Fruit fly (Drosophila melanogaster) whole organism, embryonic: Measurements from ENCODE around the gene ich.

Source experiments
- Blimp-1 ChIP-seq: fragments of 200-800 bp; sonication (Bioruptor generic); optimal IDR thresholded peaks from 3 replicates; lab custom pipeline; 2018; ENCODE audit warnings: missing biosample characterization, missing genetic modification characterization, mild to moderate bottlenecking, moderate library complexity, missing genetic modification reagents
- CG10979 ChIP-seq: fragments of 200-800 bp; sonication (Bioruptor generic); optimal IDR thresholded peaks from 2 replicates; lab custom pipeline; 2018; ENCODE audit warnings: missing biosample characterization, mild to moderate bottlenecking, missing genetic modification characterization, moderate library complexity
- CG11695 ChIP-seq: fragments of 200-800 bp; sonication (Bioruptor generic); IDR thresholded peaks from 3 replicates; pipeline ENCODE4 v1.3.6; 2022; ENCODE audit warnings: missing biosample characterization, missing genetic modification characterization
- CG12236 ChIP-seq: fragments of 200-800 bp; sonication (Bioruptor generic); optimal IDR thresholded peaks from 2 replicates; lab custom pipeline; 2016; ENCODE audit warnings: missing biosample characterization, missing genetic modification characterization
- CG1233 ChIP-seq: fragments of 200-800 bp; sonication (Bioruptor generic); optimal IDR thresholded peaks from 4 replicates; lab custom pipeline; 2018; ENCODE audit warnings: missing biosample characterization, mild to moderate bottlenecking, missing genetic modification characterization
- CG14965 ChIP-seq: fragments of 200-800 bp; sonication (Bioruptor generic); optimal IDR thresholded peaks from 2 replicates; lab custom pipeline; 2016; ENCODE audit warnings: missing biosample characterization, missing genetic modification characterization, borderline replicate concordance
- CG16813 ChIP-seq: fragments of 200-800 bp; sonication (Bioruptor generic); IDR thresholded peaks from 3 replicates; pipeline ENCODE4 v1.3.6; 2022; ENCODE audit warnings: missing biosample characterization, missing genetic modification characterization; ENCODE audit not compliant: partially characterized antibody
- CG16863 ChIP-seq: fragments of 200-800 bp; sonication (Bioruptor generic); optimal IDR thresholded peaks from 3 replicates; lab custom pipeline; 2016; ENCODE audit warnings: missing biosample characterization, missing genetic modification characterization
- CG17186 ChIP-seq: fragments of 200-800 bp; sonication (Bioruptor generic); optimal IDR thresholded peaks from 3 replicates; lab custom pipeline; 2017; ENCODE audit warnings: missing biosample characterization, missing genetic modification reagents, missing genetic modification characterization
- CG2199 ChIP-seq: fragments of 200-800 bp; sonication (Bioruptor generic); IDR thresholded peaks from 3 replicates; pipeline ENCODE4 v1.3.6; 2022; ENCODE audit warnings: missing biosample characterization, missing genetic modification characterization
- CG32532 ChIP-seq: fragments of 200-800 bp; sonication (Bioruptor generic); IDR thresholded peaks from 2 replicates; pipeline ENCODE4 v1.3.6; 2022; ENCODE audit warnings: missing biosample characterization, missing genetic modification characterization
- CG4404 ChIP-seq: fragments of 200-800 bp; sonication (Bioruptor generic); IDR thresholded peaks from 2 replicates; pipeline ENCODE4 v1.3.6; 2022; ENCODE audit warnings: missing biosample characterization, missing genetic modification characterization
- CG4730 ChIP-seq: fragments of 200-800 bp; sonication (Bioruptor generic); IDR thresholded peaks from 2 replicates; pipeline ENCODE4 v1.3.6; 2022; ENCODE audit warnings: missing biosample characterization, missing genetic modification characterization
- CG5953 ChIP-seq: fragments of 200-800 bp; sonication (Bioruptor generic); IDR thresholded peaks from 2 replicates; pipeline ENCODE4 v1.3.6; 2022; ENCODE audit warnings: missing biosample characterization, missing genetic modification characterization
- D ChIP-seq, 2 experiments: fragments of 200-800 bp in 1 of 2; fragments of >200 bp in 1 of 2; sonication (Bioruptor generic) in 1 of 2; optimal IDR thresholded peaks; 2 replicates in 1 of 2; 3 replicates in 1 of 2; lab custom pipeline; 2017; ENCODE audit warnings: mild to moderate bottlenecking in 1 of 2, missing biosample characterization in 1 of 2, missing genetic modification characterization in 1 of 2, missing genetic modification reagents in 1 of 2
- D19A ChIP-seq: fragments of 200-800 bp; optimal IDR thresholded peaks from 3 replicates; lab custom pipeline; 2019; ENCODE audit warnings: missing biosample characterization, mild to moderate bottlenecking, missing genetic modification characterization, moderate library complexity
- Drgx ChIP-seq: fragments of 200-800 bp; sonication (Bioruptor generic); IDR thresholded peaks from 2 replicates; pipeline ENCODE4 v1.3.6; 2022; ENCODE audit warnings: missing biosample characterization, missing genetic modification characterization
- ERR ChIP-seq: fragments of 200-800 bp; sonication (Bioruptor generic); optimal IDR thresholded peaks from 2 replicates; lab custom pipeline; 2016; ENCODE audit warnings: missing biosample characterization, missing genetic modification characterization
- Elba2 ChIP-seq: fragments of 200-800 bp; sonication (Bioruptor generic); optimal IDR thresholded peaks from 3 replicates; lab custom pipeline; 2016; ENCODE audit warnings: missing biosample characterization, missing genetic modification characterization
- Fer2 ChIP-seq: fragments of 200-800 bp; sonication (Bioruptor generic); optimal IDR thresholded peaks from 2 replicates; lab custom pipeline; 2018; ENCODE audit warnings: missing biosample characterization, mild to moderate bottlenecking, missing genetic modification characterization, moderate library complexity
- HLH54F ChIP-seq: fragments of 200-800 bp; sonication (Bioruptor generic); optimal IDR thresholded peaks from 3 replicates; lab custom pipeline; 2016; ENCODE audit warnings: missing biosample characterization, missing genetic modification characterization
- Hr39 ChIP-seq: fragments of >200 bp; optimal IDR thresholded peaks from 2 replicates; lab custom pipeline; 2017
- Hsf ChIP-seq: fragments of 200-800 bp; sonication (Bioruptor generic); optimal IDR thresholded peaks from 3 replicates; lab custom pipeline; 2016; ENCODE audit warnings: missing biosample characterization, missing genetic modification characterization
- Kr ChIP-seq: fragments of 200-800 bp; sonication (Bioruptor generic); optimal IDR thresholded peaks from 2 replicates; lab custom pipeline; 2017; ENCODE audit warnings: missing biosample characterization, mild to moderate bottlenecking, missing genetic modification characterization
- Meics ChIP-seq: fragments of 200-800 bp; sonication (Bioruptor generic); optimal IDR thresholded peaks from 2 replicates; lab custom pipeline; 2017; ENCODE audit warnings: missing biosample characterization, mild to moderate bottlenecking, missing genetic modification characterization
- Neu2 ChIP-seq: fragments of 200-800 bp; sonication (Bioruptor generic); optimal IDR thresholded peaks from 3 replicates; lab custom pipeline; 2016; ENCODE audit warnings: missing biosample characterization, missing genetic modification characterization, borderline replicate concordance
- Oli ChIP-seq: fragments of 200-800 bp; sonication (Bioruptor generic); optimal IDR thresholded peaks from 2 replicates; lab custom pipeline; 2018; ENCODE audit warnings: missing biosample characterization, mild to moderate bottlenecking, missing genetic modification characterization, moderate library complexity
- PHDP ChIP-seq: fragments of 200-800 bp; sonication (Bioruptor generic); optimal IDR thresholded peaks from 3 replicates; lab custom pipeline; 2018; ENCODE audit warnings: missing biosample characterization, mild to moderate bottlenecking, missing genetic modification characterization, moderate library complexity
- Usf ChIP-seq: fragments of 200-800 bp; sonication (Bioruptor generic); optimal IDR thresholded peaks from 2 replicates; lab custom pipeline; 2017; ENCODE audit warnings: missing genotype, missing biosample characterization, missing genetic modification characterization
- Vsx1 ChIP-seq: fragments of 200-800 bp; sonication (Bioruptor generic); optimal IDR thresholded peaks from 2 replicates; lab custom pipeline; 2017; ENCODE audit warnings: missing biosample characterization, mild to moderate bottlenecking, missing genetic modification characterization, missing genetic modification reagents
- YL-1 ChIP-seq: fragments of 200-800 bp; sonication (Bioruptor generic); optimal IDR thresholded peaks from 3 replicates; lab custom pipeline; 2017; ENCODE audit warnings: missing biosample characterization, mild to moderate bottlenecking, missing genetic modification characterization
- abd-A ChIP-seq: fragments of 200-800 bp; sonication (Bioruptor generic); optimal IDR thresholded peaks from 3 replicates; lab custom pipeline; 2019; ENCODE audit warnings: missing biosample characterization, mild to moderate bottlenecking, missing genetic modification characterization, moderate library complexity
- ato ChIP-seq: fragments of 200-800 bp; sonication (Bioruptor generic); IDR thresholded peaks from 2 replicates; pipeline ENCODE4 v1.3.6; 2022; ENCODE audit warnings: missing biosample characterization, missing genetic modification characterization; ENCODE audit not compliant: partially characterized antibody
- bab2 ChIP-seq: fragments of 200-800 bp; sonication (Bioruptor generic); optimal IDR thresholded peaks from 2 replicates; lab custom pipeline; 2016; ENCODE audit warnings: missing biosample characterization, missing genetic modification characterization
- br ChIP-seq: fragments of >200 bp; optimal IDR thresholded peaks from 2 replicates; lab custom pipeline; 2017
- chinmo ChIP-seq: fragments of 200-800 bp; sonication (Bioruptor generic); IDR thresholded peaks from 4 replicates; pipeline ENCODE4 v1.3.6; 2022; ENCODE audit warnings: missing biosample characterization, missing genetic modification characterization; ENCODE audit not compliant: partially characterized antibody
- crc ChIP-seq: fragments of 200-800 bp; sonication (Bioruptor generic); optimal IDR thresholded peaks from 2 replicates; lab custom pipeline; 2016; ENCODE audit warnings: missing biosample characterization, missing genetic modification characterization
- cwo ChIP-seq: fragments of 200-800 bp; sonication (Bioruptor generic); optimal IDR thresholded peaks from 3 replicates; lab custom pipeline; 2017; ENCODE audit warnings: missing biosample characterization, missing genetic modification characterization, mild to moderate bottlenecking, moderate library complexity, missing genetic modification reagents
- dimm ChIP-seq: fragments of 200-800 bp; sonication (Bioruptor generic); IDR thresholded peaks from 2 replicates; pipeline ENCODE4 v1.3.6; 2022; ENCODE audit warnings: missing biosample characterization, missing genetic modification characterization
- en ChIP-seq: fragments of 200-800 bp; sonication (Bioruptor generic); optimal IDR thresholded peaks from 2 replicates; lab custom pipeline; 2016; ENCODE audit warnings: missing biosample characterization, missing genetic modification characterization
- eyg ChIP-seq: fragments of 200-800 bp; sonication (Bioruptor generic); optimal IDR thresholded peaks from 3 replicates; lab custom pipeline; 2016; ENCODE audit warnings: missing biosample characterization, missing genetic modification characterization
- hbn ChIP-seq: fragments of 200-800 bp; sonication (Bioruptor generic); IDR thresholded peaks from 2 replicates; pipeline ENCODE4 v1.3.6; 2022; ENCODE audit warnings: missing biosample characterization, missing genetic modification characterization; ENCODE audit not compliant: partially characterized antibody
- ken ChIP-seq: fragments of 200-800 bp; sonication (Bioruptor generic); IDR thresholded peaks from 3 replicates; pipeline ENCODE4 v1.3.6; 2022; ENCODE audit warnings: missing biosample characterization, missing genetic modification characterization
- row ChIP-seq: fragments of 200-800 bp; sonication (Bioruptor generic); IDR thresholded peaks from 3 replicates; pipeline ENCODE4 v1.3.6; 2022; ENCODE audit warnings: missing biosample characterization, missing genetic modification characterization
- tna ChIP-seq: fragments of 200-800 bp; sonication (Bioruptor generic); IDR thresholded peaks from 2 replicates; pipeline ENCODE4 v1.3.6; 2022; ENCODE audit warnings: missing biosample characterization, missing genetic modification characterization; ENCODE audit not compliant: partially characterized antibody
- toy ChIP-seq: fragments of 200-800 bp; sonication (Bioruptor generic); IDR thresholded peaks from 2 replicates; pipeline ENCODE4 v1.3.6; 2022; ENCODE audit warnings: missing biosample characterization, missing genetic modification characterization
- ttk ChIP-seq: fragments of 200-800 bp; sonication (Bioruptor generic); IDR thresholded peaks from 2 replicates; pipeline ENCODE4 v2.1.2; 2022; ENCODE audit warnings: missing biosample characterization, missing genetic modification characterization
- wdn ChIP-seq: fragments of 200-800 bp; sonication (Bioruptor generic); IDR thresholded peaks from 2 replicates; pipeline ENCODE4 v1.3.6; 2022; ENCODE audit warnings: missing biosample characterization, missing genetic modification characterization
- wor ChIP-seq: fragments of 200-800 bp; sonication (Bioruptor generic); IDR thresholded peaks from 2 replicates; pipeline ENCODE4 v1.3.6; 2022; ENCODE audit warnings: missing biosample characterization, missing genetic modification characterization

Gene ich

DNA sequence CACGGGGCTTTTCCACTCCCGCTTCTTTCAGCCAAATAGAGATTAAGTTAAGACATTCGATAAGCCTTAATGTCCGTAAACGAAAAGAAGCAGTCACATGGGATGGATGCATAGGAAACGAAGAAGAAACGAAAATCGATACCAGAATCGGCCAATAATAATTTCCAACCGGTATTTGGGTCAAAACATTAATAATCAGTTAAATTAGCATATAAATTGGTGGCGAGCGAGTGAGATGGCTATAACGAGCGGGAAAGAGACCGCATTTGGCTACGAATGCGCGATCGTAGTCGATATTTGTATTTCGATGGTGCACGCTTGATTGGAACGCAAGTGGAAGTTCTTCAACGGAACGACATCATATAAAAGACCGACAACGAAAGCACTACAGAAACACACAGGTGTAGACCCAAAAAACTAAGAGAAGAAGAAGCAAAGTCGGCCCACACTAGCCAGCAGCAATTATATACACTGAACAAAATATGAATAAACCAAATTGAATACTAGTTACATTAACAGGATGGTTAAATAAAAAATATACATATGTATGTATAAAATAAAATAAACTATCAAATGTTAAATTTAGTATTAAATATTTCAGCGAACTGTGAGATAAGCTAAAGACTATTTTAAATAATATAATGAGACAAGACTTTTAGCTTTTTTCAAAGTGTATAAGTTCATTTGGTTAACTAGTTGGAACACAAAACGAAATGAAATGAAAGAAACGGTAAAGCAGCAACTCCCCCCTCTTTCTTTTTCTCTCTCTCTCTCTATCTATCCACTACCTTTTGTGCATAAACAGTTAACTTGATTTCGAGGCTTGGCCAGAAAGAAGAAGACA lies 8.1 kb downstream of the ich start (continued):
- TF ChIP-seq abd-A (tag; lab: Kevin White, UChicago) (peak; percentile 97), en (GFP tag; lab: Kevin White, UChicago) (no peak), Oli (peak; percentile 67), Fer2 (tag; lab: Kevin White, UChicago) (no peak), wdn (GFP tag; lab: Robert Waterston, UW) (no peak), CG12236 (GFP tag; lab: Kevin White, UChicago) (no peak), ato (GFP tag; lab: Robert Waterston, UW) (no peak), Hr39 (lab: Kevin White, UChicago) (no peak), CG5953 (GFP tag; lab: Robert Waterston, UW) (no peak), Meics (GFP tag; lab: Kevin White, UChicago) (no peak), Drgx (GFP tag; lab: Robert Waterston, UW) (no peak), bab2 (no peak), hbn (GFP tag; lab: Robert Waterston, UW) (no peak), CG17186 (GFP tag; lab: Kevin White, UChicago) (no peak), ttk (GFP tag; lab: Robert Waterston, UW) (peak; percentile 69), tna (no peak), chinmo (peak; percentile 76; the same call in 1 of the 4 replicates), CG16813 (GFP tag; lab: Robert Waterston, UW) (no peak), crc (GFP tag; lab: Kevin White, UChicago) (no peak), PHDP (tag; lab: Kevin White, UChicago) (peak; percentile 68), HLH54F (GFP tag; lab: Kevin White, UChicago) (no peak), wor (GFP tag; lab: Robert Waterston, UW) (peak; percentile 41; the same call in 1 of the 2 replicates), YL-1 (no peak), Usf (GFP tag; lab: Kevin White, UChicago) (no peak), cwo (GFP tag; lab: Kevin White, UChicago) (no peak), Elba2 (GFP tag; lab: Kevin White, UChicago) (no peak), CG14965 (GFP tag; lab: Kevin White, UChicago) (no peak), dimm (GFP tag; lab: Robert Waterston, UW) (no peak), CG16863 (GFP tag; lab: Kevin White, UChicago) (no peak), Vsx1 (GFP tag; lab: Kevin White, UChicago) (peak; percentile 3), row (peak; percentile 37; the same call in 1 of the 3 replicates), eyg (GFP tag; lab: Kevin White, UChicago) (no peak), toy (GFP tag; lab: Robert Waterston, UW) (no peak), CG4730 (GFP tag; lab: Robert Waterston, UW) (no peak), D19A (tag; lab: Kevin White, UChicago) (peak; percentile 81), CG32532 (GFP tag; lab: Robert Waterston, UW) (no peak), Hsf (GFP tag; lab: Kevin White, UChicago) (no peak), CG10979 (tag; lab: Kevin White, UChicago) (peak; percentile 85), CG1233 (no peak), CG11695 (GFP tag; lab: Robert Waterston, UW) (0 out of 3 replicates have a peak, but pooled peaks have one; percentile 42), Blimp-1 (no peak), D (optimal IDR thresholded peaks at IDR 0.05; lab: Kevin White, UChicago) (no peak), D (GFP tag; optimal IDR thresholded peaks at IDR 0.05; lab: Kevin White, UChicago) (peak; percentile 55), ken (GFP tag; lab: Robert Waterston, UW) (no peak), ERR (GFP tag; lab: Kevin White, UChicago) (no peak), br (lab: Kevin White, UChicago) (no peak), Neu2 (no peak), CG2199 (GFP tag; lab: Robert Waterston, UW) (no peak), CG4404 (GFP tag; lab: Robert Waterston, UW) (no peak), Kr (GFP tag; lab: Kevin White, UChicago) (no peak)
